Fruit fly (Drosophila melanogaster): ENCODE results near the gene CG46468.

Gene CG46468

DNA sequence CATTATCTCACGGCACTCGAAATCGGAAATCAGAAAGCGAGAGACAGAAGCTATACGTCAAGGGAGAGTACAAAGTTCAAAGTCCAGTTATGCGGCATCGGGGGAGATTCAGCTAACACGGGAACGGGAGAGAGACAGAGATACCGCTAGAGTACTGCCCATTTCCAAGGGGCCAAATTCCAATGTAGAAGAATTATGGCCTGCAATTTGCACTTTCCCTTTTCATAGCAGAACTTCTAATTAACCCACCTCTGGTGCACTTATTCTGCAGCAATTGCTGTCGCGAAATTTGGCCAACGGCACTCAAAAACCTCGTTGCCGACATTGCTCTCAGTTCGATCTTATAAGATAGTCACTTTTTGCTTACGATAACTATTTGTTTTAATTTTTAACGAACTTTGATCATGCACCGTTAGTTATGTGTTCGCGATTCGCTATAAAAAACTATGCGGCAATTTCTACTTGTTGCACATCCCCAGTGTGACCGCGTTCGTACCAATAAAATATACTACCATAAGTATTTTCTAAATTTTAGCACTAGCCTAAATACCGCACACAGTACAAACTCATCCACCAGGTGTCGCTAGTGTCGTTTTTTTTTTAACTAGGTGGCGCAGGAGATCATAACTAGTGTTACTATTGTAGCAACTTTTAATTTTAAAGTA is 11.2 kb upstream of the CG46468 start, which contains the start of gene Mtpalpha (continued):
- TF ChIP-seq gsb (GFP tag; IDR thresholded peaks at IDR 0.05) = no peak
- no peak for TF ChIP-seq grn (GFP tag; optimal IDR thresholded peaks at IDR 0.05)
- TF ChIP-seq Vsx1 (GFP tag; optimal IDR thresholded peaks at IDR 0.05) = no peak
- TF ChIP-seq CG9817 (tag; optimal IDR thresholded peaks at IDR 0.05) = peak; percentile 46
- no peak for TF ChIP-seq Ravus (GFP tag; IDR thresholded peaks at IDR 0.05)
- TF ChIP-seq Pdp1 (GFP tag; optimal IDR thresholded peaks at IDR 0.05) = peak; percentile 32 to 77
- TF ChIP-seq pros (GFP tag; optimal IDR thresholded peaks at IDR 0.05) = no peak
- peak; percentile 71 for TF ChIP-seq CG6254 (GFP tag; optimal IDR thresholded peaks at IDR 0.05)
- TF ChIP-seq CG12769 (tag; optimal IDR thresholded peaks at IDR 0.05) = no peak
- peak; percentile 78 for TF ChIP-seq CG34376 (GFP tag; optimal IDR thresholded peaks at IDR 0.05)
- TF ChIP-seq CG7372 (GFP tag; IDR thresholded peaks at IDR 0.05) = no peak
- no peak for TF ChIP-seq Spps (tag; optimal IDR thresholded peaks at IDR 0.05)
- TF ChIP-seq fd96Cb (tag; optimal IDR thresholded peaks at IDR 0.05) = no peak
- no peak for TF ChIP-seq ac (GFP tag; optimal IDR thresholded peaks at IDR 0.05)
- peak; percentile 86 for TF ChIP-seq CG9797 (GFP tag; optimal IDR thresholded peaks at IDR 0.05)
- no peak for TF ChIP-seq CG2875 (GFP tag; optimal IDR thresholded peaks at IDR 0.05)
- TF ChIP-seq PHDP (tag; optimal IDR thresholded peaks at IDR 0.05) = no peak
- TF ChIP-seq CG32767 (GFP tag; IDR thresholded peaks at IDR 0.05) = no peak
- TF ChIP-seq Atf-2 (GFP tag; optimal IDR thresholded peaks at IDR 0.05) = no peak
- TF ChIP-seq Atf6 (GFP tag; IDR thresholded peaks at IDR 0.05) = no peak
- TF ChIP-seq CG8478 (optimal IDR thresholded peaks at IDR 0.05) = no peak
- 0 out of 2 replicates have a peak, but pooled peaks have one; percentile 20 for TF ChIP-seq unc-4 (GFP tag; IDR thresholded peaks at IDR 0.05; ENCODE audit: partially characterized antibody)
- TF ChIP-seq Blimp-1 (GFP tag; optimal IDR thresholded peaks at IDR 0.05) = peak; percentile 64
- TF ChIP-seq Hr78 (GFP tag; optimal IDR thresholded peaks at IDR 0.05) = peak in 1 of 2 experiments; percentile 36
- no peak for TF ChIP-seq ftz-f1 (GFP tag; optimal IDR thresholded peaks at IDR 0.05)
- peak; percentile 62; the same call in 1 of the 2 replicates for TF ChIP-seq NFAT (GFP tag; IDR thresholded peaks at IDR 0.05)
- TF ChIP-seq CG13296 (GFP tag; optimal IDR thresholded peaks at IDR 0.05) = peak; percentile 40
- no peak for TF ChIP-seq z (GFP tag; IDR thresholded peaks at IDR 0.05)
- no peak for TF ChIP-seq cas (GFP tag; IDR thresholded peaks at IDR 0.05)
- TF ChIP-seq mirr (GFP tag; optimal IDR thresholded peaks at IDR 0.05) = peak; percentile 42
- TF ChIP-seq salm (tag; optimal IDR thresholded peaks at IDR 0.05) = peak; percentile 6
- no peak for TF ChIP-seq btn (GFP tag; optimal IDR thresholded peaks at IDR 0.05)
- TF ChIP-seq CG9609 (GFP tag; optimal IDR thresholded peaks at IDR 0.05) = peak; percentile 13
- no peak for TF ChIP-seq GATAe (GFP tag; conservative IDR thresholded peaks at IDR 0.05)
- TF ChIP-seq pita (GFP tag; optimal IDR thresholded peaks at IDR 0.05) = peak; percentile 29
- TF ChIP-seq CG15269 (tag; optimal IDR thresholded peaks at IDR 0.05) = peak; percentile 20
- TF ChIP-seq pb (GFP tag; optimal IDR thresholded peaks at IDR 0.05) = no peak
- peak; percentile 39 for TF ChIP-seq CG15601 (tag; optimal IDR thresholded peaks at IDR 0.05)
- TF ChIP-seq CG31365 (tag; optimal IDR thresholded peaks at IDR 0.05) = no peak
- peak; percentile 67 for TF ChIP-seq Ets97D (GFP tag; optimal IDR thresholded peaks at IDR 0.05)
- 0 out of 3 replicates have a peak, but pooled peaks have one; percentile 49 for TF ChIP-seq CG17361 (GFP tag; IDR thresholded peaks at IDR 0.05)
- peak; percentile 38 for TF ChIP-seq CoRest (tag; optimal IDR thresholded peaks at IDR 0.05)
- no peak for TF ChIP-seq CG10565 (GFP tag; optimal IDR thresholded peaks at IDR 0.05)
- no peak for TF ChIP-seq tup (GFP tag; optimal IDR thresholded peaks at IDR 0.05)
- TF ChIP-seq Xrp1 (GFP tag; IDR thresholded peaks at IDR 0.05) = no peak
- no peak for TF ChIP-seq bigmax (GFP tag; optimal IDR thresholded peaks at IDR 0.05)
- no peak for TF ChIP-seq pho (GFP tag; optimal IDR thresholded peaks at IDR 0.05)
- peak; percentile 39; the same call in 1 of the 2 replicates for TF ChIP-seq sob (GFP tag; IDR thresholded peaks at IDR 0.05)
- TF ChIP-seq Nf-YB (GFP tag; optimal IDR thresholded peaks at IDR 0.05) = peak; percentile 31
- TF ChIP-seq disco-r (GFP tag; optimal IDR thresholded peaks at IDR 0.05) = no peak
